Fruit fly (Drosophila melanogaster) whole organism, embryonic: Measurements from ENCODE around the gene Mocs1.

Experiments
- Abd-B ChIP-seq: fragments of 200-800 bp; sonication (Bioruptor generic); optimal IDR thresholded peaks from 2 replicates; lab custom pipeline; 2018; ENCODE audit warnings: missing biosample characterization, mild to moderate bottlenecking, missing genetic modification characterization, moderate library complexity
- Bteb2 ChIP-seq: fragments of 200-800 bp; sonication (Bioruptor generic); optimal IDR thresholded peaks from 2 replicates; lab custom pipeline; 2016; ENCODE audit warnings: missing biosample characterization, missing genetic modification characterization
- CG11093 ChIP-seq: fragments of 200-800 bp; sonication (Bioruptor generic); IDR thresholded peaks from 3 replicates; pipeline ENCODE4 v1.3.6; 2022; ENCODE audit warnings: missing biosample characterization, missing genetic modification characterization
- CG12744 ChIP-seq: fragments of 200-800 bp; sonication (Bioruptor generic); optimal IDR thresholded peaks from 2 replicates; lab custom pipeline; 2016; ENCODE audit warnings: missing biosample characterization, missing genetic modification characterization
- CG12769 ChIP-seq: fragments of 200-800 bp; sonication (Bioruptor generic); optimal IDR thresholded peaks from 2 replicates; lab custom pipeline; 2019; ENCODE audit warnings: missing biosample characterization, mild to moderate bottlenecking, missing genetic modification characterization, moderate library complexity
- CG16813 ChIP-seq: fragments of 200-800 bp; sonication (Bioruptor generic); IDR thresholded peaks from 3 replicates; pipeline ENCODE4 v1.3.6; 2022; ENCODE audit warnings: missing biosample characterization, missing genetic modification characterization; ENCODE audit not compliant: partially characterized antibody
- CG17612 ChIP-seq: fragments of 200-800 bp; sonication (Bioruptor generic); IDR thresholded peaks from 2 replicates; pipeline ENCODE4 v1.3.6; 2022; ENCODE audit warnings: missing biosample characterization, missing genetic modification characterization
- CG18262 ChIP-seq: fragments of 200-800 bp; optimal IDR thresholded peaks from 3 replicates; lab custom pipeline; 2019; ENCODE audit warnings: missing biosample characterization, mild to moderate bottlenecking, missing genetic modification characterization, moderate library complexity
- CG2202 ChIP-seq: fragments of 200-800 bp; sonication (Bioruptor generic); optimal IDR thresholded peaks from 2 replicates; lab custom pipeline; 2018; ENCODE audit warnings: missing biosample characterization, mild to moderate bottlenecking, missing genetic modification characterization
- CG2678 ChIP-seq: fragments of 200-800 bp; sonication (Bioruptor generic); optimal IDR thresholded peaks from 3 replicates; lab custom pipeline; 2019; ENCODE audit warnings: missing biosample characterization, mild to moderate bottlenecking, missing genetic modification characterization, moderate library complexity
- CG3281 ChIP-seq: fragments of 200-800 bp; sonication (Bioruptor generic); optimal IDR thresholded peaks from 3 replicates; lab custom pipeline; 2017; ENCODE audit warnings: missing biosample characterization, mild to moderate bottlenecking, missing genetic modification characterization
- CG33213 ChIP-seq: fragments of 200-800 bp; sonication (Bioruptor generic); optimal IDR thresholded peaks from 3 replicates; lab custom pipeline; 2016; ENCODE audit warnings: missing biosample characterization, missing genetic modification characterization
- CG8290 ChIP-seq, 3 experiments: fragments of 200-800 bp; sonication (Bioruptor generic); optimal IDR thresholded peaks; 2 replicates each; lab custom pipeline; 2016 to 2019; ENCODE audit warnings: missing biosample characterization in 3 of 3, missing genetic modification characterization in 3 of 3, mild to moderate bottlenecking in 2 of 3, moderate library complexity in 1 of 3
- CG8359 ChIP-seq: fragments of 200-800 bp; sonication (Bioruptor generic); optimal IDR thresholded peaks from 2 replicates; lab custom pipeline; 2017; ENCODE audit warnings: missing biosample characterization, mild to moderate bottlenecking, missing genetic modification characterization, borderline replicate concordance
- CG9609 ChIP-seq: fragments of 200-800 bp; sonication (Bioruptor generic); optimal IDR thresholded peaks from 3 replicates; lab custom pipeline; 2016; ENCODE audit warnings: missing biosample characterization, missing genetic modification characterization
- Deaf1 ChIP-seq: fragments of 200-800 bp; optimal IDR thresholded peaks from 3 replicates; lab custom pipeline; 2019; ENCODE audit warnings: missing biosample characterization, mild to moderate bottlenecking, missing genetic modification characterization, moderate library complexity
- E2f2 ChIP-seq: fragments of 200-800 bp; sonication (Bioruptor generic); IDR thresholded peaks from 2 replicates; pipeline ENCODE4 v1.3.6; 2022; ENCODE audit warnings: missing biosample characterization, missing genetic modification characterization
- Fer1 ChIP-seq: fragments of 200-800 bp; sonication (Bioruptor generic); optimal IDR thresholded peaks from 2 replicates; lab custom pipeline; 2017; ENCODE audit warnings: missing biosample characterization, mild to moderate bottlenecking, missing genetic modification characterization
- H2.0 ChIP-seq: fragments of 200-800 bp; sonication (Bioruptor generic); IDR thresholded peaks from 2 replicates; pipeline ENCODE4 v1.3.6; 2022; ENCODE audit warnings: missing biosample characterization, missing genetic modification characterization
- Max ChIP-seq: fragments of 200-800 bp; sonication (Bioruptor generic); optimal IDR thresholded peaks from 2 replicates; lab custom pipeline; 2016; ENCODE audit warnings: missing biosample characterization, mild to moderate bottlenecking, missing genetic modification characterization
- Mrtf ChIP-seq: fragments of 200-800 bp; sonication (Bioruptor generic); IDR thresholded peaks from 3 replicates; pipeline ENCODE4 v1.3.6; 2022; ENCODE audit warnings: missing biosample characterization, missing genetic modification characterization
- NK7.1 ChIP-seq: fragments of 200-800 bp; sonication (Bioruptor generic); optimal IDR thresholded peaks from 3 replicates; lab custom pipeline; 2016; ENCODE audit warnings: missing biosample characterization, missing genetic modification characterization
- Nf-YC ChIP-seq: fragments of 200-800 bp; optimal IDR thresholded peaks from 3 replicates; lab custom pipeline; 2019; ENCODE audit warnings: missing biosample characterization, mild to moderate bottlenecking, missing genetic modification characterization, moderate library complexity
- NfI ChIP-seq: fragments of 200-800 bp; sonication (Bioruptor generic); optimal IDR thresholded peaks from 3 replicates; lab custom pipeline; 2018; ENCODE audit warnings: missing biosample characterization, mild to moderate bottlenecking, missing genetic modification characterization, moderate library complexity
- Ravus ChIP-seq: fragments of 200-800 bp; sonication (Bioruptor generic); IDR thresholded peaks from 2 replicates; pipeline ENCODE4 v1.3.6; 2022; ENCODE audit warnings: missing biosample characterization, missing genetic modification characterization
- Sry-δ ChIP-seq: fragments of 200-800 bp; sonication (Bioruptor generic); optimal IDR thresholded peaks from 2 replicates; lab custom pipeline; 2016; ENCODE audit warnings: missing biosample characterization, missing genetic modification characterization
- al ChIP-seq: fragments of 200-800 bp; sonication (Bioruptor generic); IDR thresholded peaks from 2 replicates; pipeline ENCODE4 v1.3.6; 2022; ENCODE audit warnings: missing biosample characterization, missing genetic modification characterization
- amos ChIP-seq: fragments of 200-800 bp; sonication (Bioruptor generic); IDR thresholded peaks from 2 replicates; pipeline ENCODE4 v1.3.6; 2022; ENCODE audit warnings: missing biosample characterization, missing genetic modification characterization; ENCODE audit not compliant: partially characterized antibody
- cad ChIP-seq: fragments of >200 bp; optimal IDR thresholded peaks from 2 replicates; lab custom pipeline; 2017; ENCODE audit warnings: missing biosample characterization, missing genetic modification characterization
- cato ChIP-seq: fragments of 200-800 bp; sonication (Bioruptor generic); optimal IDR thresholded peaks from 2 replicates; lab custom pipeline; 2016; ENCODE audit warnings: missing biosample characterization, missing genetic modification characterization, borderline replicate concordance
- chinmo ChIP-seq: fragments of 200-800 bp; sonication (Bioruptor generic); IDR thresholded peaks from 4 replicates; pipeline ENCODE4 v1.3.6; 2022; ENCODE audit warnings: missing biosample characterization, missing genetic modification characterization; ENCODE audit not compliant: partially characterized antibody
- crc ChIP-seq: fragments of 200-800 bp; sonication (Bioruptor generic); optimal IDR thresholded peaks from 2 replicates; lab custom pipeline; 2016; ENCODE audit warnings: missing biosample characterization, missing genetic modification characterization
- crol ChIP-seq: fragments of 200-800 bp; sonication (Bioruptor generic); IDR thresholded peaks from 2 replicates; pipeline ENCODE4 v1.3.6; 2022; ENCODE audit warnings: missing biosample characterization, missing genetic modification characterization
- da ChIP-seq: fragments of 200-800 bp; sonication (Bioruptor generic); optimal IDR thresholded peaks from 2 replicates; lab custom pipeline; 2016; ENCODE audit warnings: missing biosample characterization, missing genetic modification characterization
- eyg ChIP-seq: fragments of 200-800 bp; sonication (Bioruptor generic); optimal IDR thresholded peaks from 3 replicates; lab custom pipeline; 2016; ENCODE audit warnings: missing biosample characterization, missing genetic modification characterization
- fd64A ChIP-seq: fragments of 200-800 bp; sonication (Bioruptor generic); optimal IDR thresholded peaks from 3 replicates; lab custom pipeline; 2018; ENCODE audit warnings: missing biosample characterization, mild to moderate bottlenecking, missing genetic modification characterization
- ftz-f1 ChIP-seq: fragments of 200-800 bp; sonication (Bioruptor generic); optimal IDR thresholded peaks from 2 replicates; lab custom pipeline; 2016; ENCODE audit warnings: missing biosample characterization, missing genetic modification characterization
- grau ChIP-seq: fragments of 200-800 bp; optimal IDR thresholded peaks from 3 replicates; lab custom pipeline; 2019; ENCODE audit warnings: missing biosample characterization, mild to moderate bottlenecking, missing genetic modification characterization, moderate library complexity
- hb ChIP-seq: fragments of 200-800 bp; sonication (Bioruptor generic); IDR thresholded peaks from 3 replicates; pipeline ENCODE4 v1.3.6; 2022; ENCODE audit warnings: missing biosample characterization, missing genetic modification characterization; ENCODE audit not compliant: partially characterized antibody
- hkb ChIP-seq, 2 experiments: fragments of 200-800 bp in 1 of 2; fragments of >200 bp in 1 of 2; sonication (Bioruptor generic) in 1 of 2; IDR thresholded peaks in 1 of 2; optimal IDR thresholded peaks in 1 of 2; 2 replicates each; pipeline versions ENCODE4 v1.3.6 to Lab custom; 2017 to 2022; ENCODE audit warnings: missing biosample characterization in 1 of 2, missing genetic modification characterization in 1 of 2
- hth ChIP-seq: fragments of >200 bp; optimal IDR thresholded peaks from 2 replicates; lab custom pipeline; 2017; ENCODE audit warnings: inconsistent platforms
- odd ChIP-seq: fragments of 200-800 bp; sonication (Bioruptor generic); optimal IDR thresholded peaks from 2 replicates; lab custom pipeline; 2017; ENCODE audit warnings: missing biosample characterization, mild to moderate bottlenecking, missing genetic modification characterization
- onecut ChIP-seq: fragments of 200-800 bp; sonication (Bioruptor generic); IDR thresholded peaks from 2 replicates; pipeline ENCODE4 v1.3.6; 2022; ENCODE audit warnings: missing biosample characterization, missing genetic modification characterization
- pzg ChIP-seq: fragments of 200-800 bp; sonication (Bioruptor generic); optimal IDR thresholded peaks from 3 replicates; lab custom pipeline; 2018; ENCODE audit warnings: missing biosample characterization, mild to moderate bottlenecking, missing genetic modification characterization, moderate library complexity
- scrt ChIP-seq: fragments of 200-800 bp; sonication (Bioruptor generic); optimal IDR thresholded peaks from 2 replicates; lab custom pipeline; 2018; ENCODE audit warnings: missing biosample characterization, mild to moderate bottlenecking, missing genetic modification characterization, moderate library complexity
- sens ChIP-seq: fragments of 200-800 bp; sonication (Bioruptor generic); peaks from one replicate; lab custom pipeline; 2016; ENCODE audit warnings: missing biosample characterization, missing genetic modification characterization
- trem ChIP-seq: fragments of 200-800 bp; optimal IDR thresholded peaks from 3 replicates; lab custom pipeline; 2019; ENCODE audit warnings: missing biosample characterization, mild to moderate bottlenecking, missing genetic modification characterization, moderate library complexity
- tup ChIP-seq: fragments of 200-800 bp; sonication (Bioruptor generic); optimal IDR thresholded peaks from 2 replicates; lab custom pipeline; 2016; ENCODE audit warnings: missing biosample characterization, mild to moderate bottlenecking, missing genetic modification characterization, moderate library complexity
- unc-4 ChIP-seq: fragments of 200-800 bp; sonication (Bioruptor generic); IDR thresholded peaks from 2 replicates; pipeline ENCODE4 v1.3.6; 2022; ENCODE audit warnings: missing biosample characterization, missing genetic modification characterization; ENCODE audit not compliant: partially characterized antibody

Gene Mocs1

DNA sequence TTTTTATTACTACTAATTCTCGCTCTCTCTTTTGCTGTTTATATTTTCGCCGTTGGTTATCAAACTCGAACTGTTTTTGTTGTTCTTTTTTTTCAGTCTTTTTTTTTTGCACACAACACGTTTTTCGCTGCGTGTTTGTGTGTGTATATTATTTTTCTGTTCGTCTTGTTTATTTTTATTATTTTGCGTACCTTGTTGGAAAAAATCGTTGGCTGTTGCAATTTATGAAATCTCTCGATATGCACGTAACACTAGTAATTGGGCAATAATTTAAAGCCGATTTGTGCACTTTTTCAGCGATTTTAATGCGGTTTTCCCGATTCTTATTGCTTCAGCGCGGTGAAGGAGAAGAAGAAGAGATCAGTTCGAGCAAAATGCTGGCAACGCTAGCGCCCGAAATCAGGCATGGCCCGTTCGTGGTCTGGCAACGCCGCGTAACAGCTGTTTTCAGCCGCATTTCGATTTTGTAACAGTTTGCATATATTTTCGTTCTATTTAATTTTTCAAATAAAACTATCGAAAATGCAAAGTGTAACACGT, 50.2 kb downstream of the Mocs1 start, which contains the start of the genes FoxK and mRpL2 (continued):
- TF ChIP-seq cato (GFP tag; lab: Kevin White, UChicago), result no peak
- no peak for TF ChIP-seq Nf-YC (tag; lab: Kevin White, UChicago)
- TF ChIP-seq fd64A (GFP tag; lab: Kevin White, UChicago), result no peak
- TF ChIP-seq E2f2 (GFP tag; lab: Robert Waterston, UW), result peak; percentile 58
- TF ChIP-seq hkb (optimal IDR thresholded peaks at IDR 0.05; lab: Kevin White, UChicago), result no peak
- no peak for TF ChIP-seq hkb (GFP tag; IDR thresholded peaks at IDR 0.05; lab: Robert Waterston, UW)
- no peak for TF ChIP-seq scrt (GFP tag; lab: Kevin White, UChicago)
- TF ChIP-seq onecut (GFP tag; lab: Robert Waterston, UW), result peak; percentile 25; the same call in 1 of the 2 replicates
- peak; percentile 82 for TF ChIP-seq pzg (GFP tag; lab: Kevin White, UChicago)
- no peak for TF ChIP-seq Fer1 (GFP tag; lab: Kevin White, UChicago)
- peak; percentile 49; the same call in 1 of the 2 replicates for TF ChIP-seq amos (GFP tag; lab: Robert Waterston, UW)
- peak; percentile 53 for TF ChIP-seq Sry-δ (GFP tag; lab: Kevin White, UChicago)
- no peak for TF ChIP-seq chinmo
- TF ChIP-seq Abd-B (GFP tag; lab: Kevin White, UChicago), result no peak
- no peak for TF ChIP-seq H2.0 (GFP tag; lab: Robert Waterston, UW)
- TF ChIP-seq sens (GFP tag; lab: Kevin White, UChicago), result peak; percentile 78
- TF ChIP-seq tup (GFP tag; lab: Kevin White, UChicago), result no peak
- no peak for TF ChIP-seq NfI
- TF ChIP-seq da, result no peak
- TF ChIP-seq al, result no peak
- no peak for TF ChIP-seq hth
- no peak for TF ChIP-seq Mrtf (GFP tag; lab: Robert Waterston, UW)
- no peak for TF ChIP-seq CG2678 (tag; lab: Kevin White, UChicago)
- peak; percentile 63 for TF ChIP-seq trem
- no peak for TF ChIP-seq crc (GFP tag; lab: Kevin White, UChicago)
- no peak for TF ChIP-seq ftz-f1 (GFP tag; lab: Kevin White, UChicago)
- no peak for TF ChIP-seq CG12744 (GFP tag; lab: Kevin White, UChicago)
- peak; percentile 5 for TF ChIP-seq CG3281
- 0 out of 2 replicates have a peak, but pooled peaks have one; percentile 38 for TF ChIP-seq unc-4 (GFP tag; lab: Robert Waterston, UW)
- TF ChIP-seq eyg (GFP tag; lab: Kevin White, UChicago), result no peak
- TF ChIP-seq NK7.1, result no peak
- no peak for TF ChIP-seq CG18262 (tag; lab: Kevin White, UChicago)
- TF ChIP-seq Deaf1 (tag; lab: Kevin White, UChicago), result no peak
- TF ChIP-seq CG8290 (GFP tag; optimal IDR thresholded peaks at IDR 0.05; lab: Kevin White, UChicago), result no peak
- peak in 1 of 2 experiments; percentile 60 for TF ChIP-seq CG8290 (tag; optimal IDR thresholded peaks at IDR 0.05; lab: Kevin White, UChicago)
- TF ChIP-seq crol (GFP tag; lab: Robert Waterston, UW), result no peak; the same call in 1 of the 2 replicates
- TF ChIP-seq CG33213 (GFP tag; lab: Kevin White, UChicago), result peak; percentile 10
- TF ChIP-seq CG12769 (tag; lab: Kevin White, UChicago), result peak; percentile 10
- TF ChIP-seq cad (GFP tag; lab: Kevin White, UChicago), result no peak
- no peak for TF ChIP-seq CG11093 (GFP tag; lab: Robert Waterston, UW)
- TF ChIP-seq CG17612 (GFP tag; lab: Robert Waterston, UW), result no peak
- no peak for TF ChIP-seq CG2202
- no peak for TF ChIP-seq Ravus (GFP tag; lab: Robert Waterston, UW)
- no peak for TF ChIP-seq CG9609 (GFP tag; lab: Kevin White, UChicago)
- peak; percentile 82 for TF ChIP-seq Max (GFP tag; lab: Kevin White, UChicago)
- TF ChIP-seq hb (GFP tag; lab: Robert Waterston, UW), result no peak
- no peak for TF ChIP-seq CG16813 (GFP tag; lab: Robert Waterston, UW)
- peak; percentile 80 for TF ChIP-seq CG8359 (GFP tag; lab: Kevin White, UChicago)
- no peak for TF ChIP-seq Bteb2 (GFP tag; lab: Kevin White, UChicago)
- peak; percentile 2 for TF ChIP-seq grau (tag; lab: Kevin White, UChicago)
- no peak for TF ChIP-seq odd (GFP tag; lab: Kevin White, UChicago)
